Fruit fly (Drosophila melanogaster): ENCODE data around the gene CG31546.

The CG31546 gene

DNA sequence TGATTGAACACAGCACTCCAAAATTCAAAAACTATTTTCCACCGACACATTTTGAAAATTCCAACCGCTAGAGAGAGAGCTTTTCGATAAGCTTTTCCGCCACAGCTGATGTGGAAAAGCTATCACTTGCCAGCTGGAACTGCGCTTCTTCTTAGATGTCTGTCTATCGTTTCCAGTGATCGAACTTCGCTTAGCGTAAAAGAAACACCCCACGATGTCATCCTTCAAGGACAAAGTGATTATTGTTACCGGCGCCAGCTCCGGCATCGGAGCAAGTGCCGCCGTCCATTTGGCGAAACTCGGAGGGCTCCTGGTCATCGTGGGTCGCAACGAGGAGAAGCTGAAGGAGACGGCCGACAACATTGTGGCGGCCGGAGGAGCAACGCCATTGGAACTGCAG, 3.2 kb downstream of the CG31546 start, which contains the start of gene CG31549 (continued):
- no peak for TF ChIP-seq Hey (tag; optimal IDR thresholded peaks at IDR 0.05)
- TF ChIP-seq Sox100B (GFP tag; optimal IDR thresholded peaks at IDR 0.05) = no peak
- peak; percentile 28 for TF ChIP-seq pzg (GFP tag; optimal IDR thresholded peaks at IDR 0.05)
- no peak for TF ChIP-seq CG11247 (GFP tag; IDR thresholded peaks at IDR 0.05)
- TF ChIP-seq Dp (GFP tag; optimal IDR thresholded peaks at IDR 0.05) = peak; percentile 58
- no peak for TF ChIP-seq twi (tag; optimal IDR thresholded peaks at IDR 0.05)
- TF ChIP-seq Mes4 (GFP tag; optimal IDR thresholded peaks at IDR 0.05) = no peak
- no peak for TF ChIP-seq CG6254 (GFP tag; optimal IDR thresholded peaks at IDR 0.05)
- no peak for TF ChIP-seq Mad (GFP tag; optimal IDR thresholded peaks at IDR 0.05)
- no peak for TF ChIP-seq row (GFP tag; IDR thresholded peaks at IDR 0.05)
- TF ChIP-seq eyg (GFP tag; optimal IDR thresholded peaks at IDR 0.05) = no peak
- no peak for TF ChIP-seq Mrtf (GFP tag; IDR thresholded peaks at IDR 0.05)
- TF ChIP-seq CoRest (tag; optimal IDR thresholded peaks at IDR 0.05) = no peak
- no peak for TF ChIP-seq CG3281 (GFP tag; optimal IDR thresholded peaks at IDR 0.05)
- no peak for TF ChIP-seq CG17912 (GFP tag; optimal IDR thresholded peaks at IDR 0.05)
- no peak for TF ChIP-seq Ets97D (GFP tag; optimal IDR thresholded peaks at IDR 0.05)
- no peak for TF ChIP-seq CG9876 (GFP tag; optimal IDR thresholded peaks at IDR 0.05)
- no peak for TF ChIP-seq CG31441 (GFP tag; IDR thresholded peaks at IDR 0.05)
- TF ChIP-seq CG12942 (GFP tag; optimal IDR thresholded peaks at IDR 0.05) = no peak
- no peak for TF ChIP-seq CG1024 (GFP tag; IDR thresholded peaks at IDR 0.05)
- TF ChIP-seq CG12299 (tag; optimal IDR thresholded peaks at IDR 0.05) = no peak
- TF ChIP-seq CG8359 (GFP tag; optimal IDR thresholded peaks at IDR 0.05; ENCODE audit: borderline replicate concordance) = no peak
- TF ChIP-seq Dad (GFP tag; optimal IDR thresholded peaks at IDR 0.05) = no peak
- no peak for TF ChIP-seq Pdp1 (GFP tag; optimal IDR thresholded peaks at IDR 0.05)
- TF ChIP-seq Max (GFP tag; optimal IDR thresholded peaks at IDR 0.05) = no peak
- no peak for TF ChIP-seq YL-1 (GFP tag; optimal IDR thresholded peaks at IDR 0.05)
- no peak for TF ChIP-seq sim (GFP tag; IDR thresholded peaks at IDR 0.05)
- no peak for TF ChIP-seq trh (GFP tag; optimal IDR thresholded peaks at IDR 0.05)
- no peak for TF ChIP-seq CG4730 (GFP tag; IDR thresholded peaks at IDR 0.05)
- TF ChIP-seq her (GFP tag; optimal IDR thresholded peaks at IDR 0.05) = no peak
- no peak for TF ChIP-seq Bteb2 (GFP tag; optimal IDR thresholded peaks at IDR 0.05)
- TF ChIP-seq pan (optimal IDR thresholded peaks at IDR 0.05) = no peak
- TF ChIP-seq pan (GFP tag; optimal IDR thresholded peaks at IDR 0.05 in 1 of 2, IDR thresholded peaks at IDR 0.05 in 1 of 2) = no peak
- no peak for TF ChIP-seq CG13123 (GFP tag; optimal IDR thresholded peaks at IDR 0.05)
- TF ChIP-seq Asciz (GFP tag; optimal IDR thresholded peaks at IDR 0.05) = no peak
- no peak for TF ChIP-seq lab (GFP tag; optimal IDR thresholded peaks at IDR 0.05)
- no peak for TF ChIP-seq CG10209 (GFP tag; optimal IDR thresholded peaks at IDR 0.05)
- TF ChIP-seq CG10267 (tag; optimal IDR thresholded peaks at IDR 0.05) = no peak
- TF ChIP-seq CG17385 (GFP tag; optimal IDR thresholded peaks at IDR 0.05) = peak; percentile 86
- TF ChIP-seq Atf3 (GFP tag; optimal IDR thresholded peaks at IDR 0.05) = no peak
- no peak for TF ChIP-seq Chrac-16 (GFP tag; optimal IDR thresholded peaks at IDR 0.05)
- TF ChIP-seq Dip3 (GFP tag; optimal IDR thresholded peaks at IDR 0.05) = no peak
- TF ChIP-seq pnt (GFP tag; optimal IDR thresholded peaks at IDR 0.05) = no peak
- no peak for TF ChIP-seq slp2 (GFP tag; optimal IDR thresholded peaks at IDR 0.05)
- no peak for TF ChIP-seq jing (GFP tag; optimal IDR thresholded peaks at IDR 0.05)
- peak; percentile 54 for TF ChIP-seq E2f2 (GFP tag; IDR thresholded peaks at IDR 0.05)
- no peak for TF ChIP-seq CG10654 (GFP tag; optimal IDR thresholded peaks at IDR 0.05)
- TF ChIP-seq fru (optimal IDR thresholded peaks at IDR 0.05) = no peak
- TF ChIP-seq Fer2 (tag; optimal IDR thresholded peaks at IDR 0.05) = no peak
- TF ChIP-seq danr (GFP tag; IDR thresholded peaks at IDR 0.05) = no peak
- TF ChIP-seq H15 (GFP tag; IDR thresholded peaks at IDR 0.05) = no peak
- TF ChIP-seq corto (GFP tag; optimal IDR thresholded peaks at IDR 0.05) = no peak
- peak; percentile 80 for TF ChIP-seq Med (GFP tag)
